Fruit fly (Drosophila melanogaster) whole organism, embryonic: ENCODE results near the gene CG9590.

Experiments used
- BtbVII ChIP-seq: fragments of 200-800 bp; sonication (Bioruptor generic); optimal IDR thresholded peaks from 3 replicates; lab custom pipeline; 2017; ENCODE audit warnings: missing biosample characterization, mild to moderate bottlenecking, missing genetic modification characterization
- C15 ChIP-seq: fragments of 200-800 bp; sonication (Bioruptor generic); IDR thresholded peaks from 3 replicates; pipeline ENCODE4 v1.3.6; 2022; ENCODE audit warnings: missing biosample characterization, missing genetic modification characterization
- CG10209 ChIP-seq: fragments of 200-800 bp; sonication (Bioruptor generic); optimal IDR thresholded peaks from 3 replicates; lab custom pipeline; 2017; ENCODE audit warnings: missing biosample characterization, mild to moderate bottlenecking, missing genetic modification characterization, missing genetic modification reagents
- CG10543 ChIP-seq: fragments of 200-800 bp; sonication (Bioruptor generic); optimal IDR thresholded peaks from 3 replicates; lab custom pipeline; 2017; ENCODE audit warnings: missing biosample characterization, mild to moderate bottlenecking, missing genetic modification characterization, moderate library complexity
- CG10979 ChIP-seq: fragments of 200-800 bp; sonication (Bioruptor generic); optimal IDR thresholded peaks from 2 replicates; lab custom pipeline; 2018; ENCODE audit warnings: missing biosample characterization, mild to moderate bottlenecking, missing genetic modification characterization, moderate library complexity
- CG11398 ChIP-seq: fragments of 200-800 bp; sonication (Bioruptor generic); optimal IDR thresholded peaks from 2 replicates; lab custom pipeline; 2016; ENCODE audit warnings: missing biosample characterization, missing genetic modification characterization
- CG12391 ChIP-seq: fragments of 200-800 bp; sonication (Bioruptor generic); optimal IDR thresholded peaks from 3 replicates; lab custom pipeline; 2018; ENCODE audit warnings: missing biosample characterization, mild to moderate bottlenecking, missing genetic modification characterization, moderate library complexity
- CG13287 ChIP-seq: fragments of 200-800 bp; sonication (Bioruptor generic); IDR thresholded peaks from 2 replicates; pipeline ENCODE4 v1.3.6; 2022; ENCODE audit warnings: missing biosample characterization, missing genetic modification characterization; ENCODE audit not compliant: partially characterized antibody
- CG15601 ChIP-seq: fragments of 200-800 bp; sonication (Bioruptor generic); optimal IDR thresholded peaks from 3 replicates; lab custom pipeline; 2019; ENCODE audit warnings: missing biosample characterization, mild to moderate bottlenecking, missing genetic modification characterization, moderate library complexity
- CG16779 ChIP-seq: fragments of 200-800 bp; sonication (Bioruptor generic); IDR thresholded peaks from 2 replicates; pipeline ENCODE4 v1.3.6; 2022; ENCODE audit warnings: missing biosample characterization, missing genetic modification characterization
- CG16813 ChIP-seq: fragments of 200-800 bp; sonication (Bioruptor generic); IDR thresholded peaks from 3 replicates; pipeline ENCODE4 v1.3.6; 2022; ENCODE audit warnings: missing biosample characterization, missing genetic modification characterization; ENCODE audit not compliant: partially characterized antibody
- CG17328 ChIP-seq: fragments of 200-800 bp; sonication (Bioruptor generic); IDR thresholded peaks from 2 replicates; pipeline ENCODE4 v1.3.6; 2022; ENCODE audit warnings: missing biosample characterization, missing genetic modification characterization
- CG18599 ChIP-seq: fragments of 200-800 bp; sonication (Bioruptor generic); optimal IDR thresholded peaks from 3 replicates; lab custom pipeline; 2017; ENCODE audit warnings: missing biosample characterization, missing genetic modification characterization, mild to moderate bottlenecking, moderate library complexity, missing genetic modification reagents
- CG2712 ChIP-seq: fragments of 200-800 bp; optimal IDR thresholded peaks from 3 replicates; lab custom pipeline; 2019; ENCODE audit warnings: missing biosample characterization, mild to moderate bottlenecking, missing genetic modification characterization, moderate library complexity
- CG30020 ChIP-seq: fragments of 200-800 bp; optimal IDR thresholded peaks from 2 replicates; lab custom pipeline; 2019; ENCODE audit warnings: missing biosample characterization, mild to moderate bottlenecking, missing genetic modification characterization, moderate library complexity
- CG32532 ChIP-seq: fragments of 200-800 bp; sonication (Bioruptor generic); IDR thresholded peaks from 2 replicates; pipeline ENCODE4 v1.3.6; 2022; ENCODE audit warnings: missing biosample characterization, missing genetic modification characterization
- CG32772 ChIP-seq: fragments of 200-800 bp; sonication (Bioruptor generic); IDR thresholded peaks from 2 replicates; pipeline ENCODE4 v1.3.6; 2022; ENCODE audit warnings: missing biosample characterization, missing genetic modification characterization
- CG33557 ChIP-seq: fragments of 200-800 bp; sonication (Bioruptor generic); optimal IDR thresholded peaks from 2 replicates; lab custom pipeline; 2019; ENCODE audit warnings: missing biosample characterization, mild to moderate bottlenecking, missing genetic modification characterization, moderate library complexity
- CG34224 ChIP-seq: fragments of 200-800 bp; sonication (Bioruptor generic); IDR thresholded peaks from 3 replicates; pipeline ENCODE4 v1.3.6; 2022; ENCODE audit warnings: missing biosample characterization, missing genetic modification characterization; ENCODE audit not compliant: partially characterized antibody
- CG34376 ChIP-seq: fragments of 200-800 bp; sonication (Bioruptor generic); optimal IDR thresholded peaks from 2 replicates; lab custom pipeline; 2018; ENCODE audit warnings: missing biosample characterization, mild to moderate bottlenecking, missing genetic modification characterization
- CG42726 ChIP-seq: fragments of 200-800 bp; sonication (Bioruptor generic); IDR thresholded peaks from 2 replicates; pipeline ENCODE4 v1.3.6; 2022; ENCODE audit warnings: missing biosample characterization, missing genetic modification characterization; ENCODE audit not compliant: partially characterized antibody
- CG4282 ChIP-seq: fragments of 200-800 bp; sonication (Bioruptor generic); optimal IDR thresholded peaks from 2 replicates; lab custom pipeline; 2016; ENCODE audit warnings: missing biosample characterization, missing genetic modification characterization
- CG7372 ChIP-seq: fragments of 200-800 bp; sonication (Bioruptor generic); IDR thresholded peaks from 2 replicates; pipeline ENCODE4 v1.3.6; 2022; ENCODE audit warnings: missing biosample characterization, missing genetic modification characterization
- CG8281 ChIP-seq: fragments of 200-800 bp; sonication (Bioruptor generic); optimal IDR thresholded peaks from 2 replicates; lab custom pipeline; 2018; ENCODE audit warnings: missing biosample characterization, mild to moderate bottlenecking, missing genetic modification characterization, moderate library complexity
- CG8478 ChIP-seq: fragments of >200 bp; optimal IDR thresholded peaks from 2 replicates; lab custom pipeline; 2018
- Chrac-16 ChIP-seq: fragments of 200-800 bp; sonication (Bioruptor generic); optimal IDR thresholded peaks from 3 replicates; lab custom pipeline; 2016; ENCODE audit warnings: missing biosample characterization, missing genetic modification characterization
- Dbx ChIP-seq: fragments of 200-800 bp; sonication (Bioruptor generic); IDR thresholded peaks from 3 replicates; pipeline ENCODE4 v1.3.6; 2022; ENCODE audit warnings: missing biosample characterization, missing genetic modification characterization
- E2f2 ChIP-seq: fragments of 200-800 bp; sonication (Bioruptor generic); IDR thresholded peaks from 2 replicates; pipeline ENCODE4 v1.3.6; 2022; ENCODE audit warnings: missing biosample characterization, missing genetic modification characterization
- Fer2 ChIP-seq: fragments of 200-800 bp; sonication (Bioruptor generic); optimal IDR thresholded peaks from 2 replicates; lab custom pipeline; 2018; ENCODE audit warnings: missing biosample characterization, mild to moderate bottlenecking, missing genetic modification characterization, moderate library complexity
- Hr39 ChIP-seq: fragments of >200 bp; optimal IDR thresholded peaks from 2 replicates; lab custom pipeline; 2017
- NFAT ChIP-seq: fragments of 200-800 bp; sonication (Bioruptor generic); IDR thresholded peaks from 2 replicates; pipeline ENCODE4 v1.3.6; 2022; ENCODE audit warnings: missing biosample characterization, missing genetic modification characterization
- Nf-YB ChIP-seq: fragments of 200-800 bp; sonication (Bioruptor generic); optimal IDR thresholded peaks from 3 replicates; lab custom pipeline; 2019; ENCODE audit warnings: missing biosample characterization, mild to moderate bottlenecking, missing genetic modification characterization, moderate library complexity
- PHDP ChIP-seq: fragments of 200-800 bp; sonication (Bioruptor generic); optimal IDR thresholded peaks from 3 replicates; lab custom pipeline; 2018; ENCODE audit warnings: missing biosample characterization, mild to moderate bottlenecking, missing genetic modification characterization, moderate library complexity
- Six4 ChIP-seq: fragments of 200-800 bp; sonication (Bioruptor generic); optimal IDR thresholded peaks from 2 replicates; lab custom pipeline; 2016; ENCODE audit warnings: missing biosample characterization, missing genetic modification characterization
- Taf1 ChIP-seq: fragments of 200-800 bp; sonication (Bioruptor generic); IDR thresholded peaks from 2 replicates; pipeline ENCODE4 v1.3.6; 2022; ENCODE audit warnings: missing biosample characterization, missing genetic modification characterization
- ato ChIP-seq: fragments of 200-800 bp; sonication (Bioruptor generic); IDR thresholded peaks from 2 replicates; pipeline ENCODE4 v1.3.6; 2022; ENCODE audit warnings: missing biosample characterization, missing genetic modification characterization; ENCODE audit not compliant: partially characterized antibody
- chinmo ChIP-seq: fragments of 200-800 bp; sonication (Bioruptor generic); IDR thresholded peaks from 4 replicates; pipeline ENCODE4 v1.3.6; 2022; ENCODE audit warnings: missing biosample characterization, missing genetic modification characterization; ENCODE audit not compliant: partially characterized antibody
- dan ChIP-seq: fragments of 200-800 bp; sonication (Bioruptor generic); IDR thresholded peaks from 2 replicates; pipeline ENCODE4 v1.3.6; 2022; ENCODE audit warnings: missing biosample characterization, missing genetic modification characterization
- dati ChIP-seq: fragments of 200-800 bp; sonication (Bioruptor generic); IDR thresholded peaks from 2 replicates; pipeline ENCODE4 v1.3.6; 2022; ENCODE audit warnings: missing biosample characterization, missing genetic modification characterization
- dmrt99B ChIP-seq: fragments of 200-800 bp; sonication (Bioruptor generic); optimal IDR thresholded peaks from 2 replicates; lab custom pipeline; 2018; ENCODE audit warnings: missing biosample characterization, mild to moderate bottlenecking, missing genetic modification characterization, moderate library complexity
- esg ChIP-seq: fragments of 200-800 bp; sonication (Bioruptor generic); conservative IDR thresholded peaks from 2 replicates; pipeline ENCODE4 v1.3.6; 2022; ENCODE audit warnings: missing biosample characterization, missing genetic modification characterization
- fd102C ChIP-seq: fragments of 200-800 bp; sonication (Bioruptor generic); optimal IDR thresholded peaks from 2 replicates; lab custom pipeline; 2018; ENCODE audit warnings: missing biosample characterization, mild to moderate bottlenecking, missing genetic modification characterization, moderate library complexity
- gcm ChIP-seq: fragments of 200-800 bp; sonication (Bioruptor generic); optimal IDR thresholded peaks from 2 replicates; lab custom pipeline; 2019; ENCODE audit warnings: missing biosample characterization, mild to moderate bottlenecking, missing genetic modification characterization, moderate library complexity
- lola ChIP-seq, 3 experiments: fragments of >200 bp in 2 of 3; fragments of 200-800 bp in 1 of 3; sonication (Bioruptor generic) in 1 of 3; optimal IDR thresholded peaks; 2 replicates each; lab custom pipeline; 2017 to 2019; ENCODE audit warnings: missing biosample characterization in 3 of 3, missing genetic modification characterization in 3 of 3, mild to moderate bottlenecking in 1 of 3, moderate library complexity in 1 of 3
- luna ChIP-seq: fragments of 200-800 bp; sonication (Bioruptor generic); optimal IDR thresholded peaks from 2 replicates; lab custom pipeline; 2016; ENCODE audit warnings: missing biosample characterization, missing genetic modification characterization
- mam ChIP-seq: fragments of 200-800 bp; sonication (Bioruptor generic); optimal IDR thresholded peaks from 3 replicates; lab custom pipeline; 2016; ENCODE audit warnings: missing biosample characterization, missing genetic modification characterization
- pros ChIP-seq: fragments of 200-800 bp; sonication (Bioruptor generic); optimal IDR thresholded peaks from 3 replicates; lab custom pipeline; 2019; ENCODE audit warnings: missing biosample characterization, mild to moderate bottlenecking, missing genetic modification characterization, moderate library complexity
- shn ChIP-seq: fragments of 200-800 bp; sonication (Bioruptor generic); optimal IDR thresholded peaks from 3 replicates; lab custom pipeline; 2016; ENCODE audit warnings: missing biosample characterization, missing genetic modification characterization
- sisA ChIP-seq: fragments of 200-800 bp; sonication (Bioruptor generic); IDR thresholded peaks from 2 replicates; pipeline ENCODE4 v1.3.6; 2022; ENCODE audit warnings: missing biosample characterization, missing genetic modification characterization
- ttk ChIP-seq: fragments of 200-800 bp; sonication (Bioruptor generic); IDR thresholded peaks from 2 replicates; pipeline ENCODE4 v2.1.2; 2022; ENCODE audit warnings: missing biosample characterization, missing genetic modification characterization

The CG9590 gene

dm6 chr3R:15793372-15793802 is 6.9 kb downstream of the CG9590 start, which contains the start of gene nsl1 (continued):
- TF ChIP-seq PHDP (tag; lab: Kevin White, UChicago) (no peak), CG16779 (GFP tag; lab: Robert Waterston, UW) (no peak), pros (no peak), CG8478 (lab: Kevin White, UChicago) (peak; percentile 89), sisA (peak; percentile 44; the same call in 1 of the 2 replicates), CG13287 (GFP tag; lab: Robert Waterston, UW) (peak; percentile 96), NFAT (GFP tag; lab: Robert Waterston, UW) (no peak), luna (GFP tag; lab: Kevin White, UChicago) (no peak), Fer2 (tag; lab: Kevin White, UChicago) (peak; percentile 12), mam (peak; percentile 30), CG11398 (no peak), shn (no peak), C15 (0 out of 3 replicates have a peak, but pooled peaks have one; percentile 7), lola (GFP tag; optimal IDR thresholded peaks at IDR 0.05; lab: Kevin White, UChicago) (peak in 1 of 3 experiments; percentile 25), CG10543 (GFP tag; lab: Kevin White, UChicago) (peak; percentile 46), Taf1 (no peak; the same call in 1 of the 2 replicates), gcm (GFP tag; lab: Kevin White, UChicago) (peak; percentile 14), CG32772 (GFP tag; lab: Robert Waterston, UW) (peak; percentile 41; the same call in 1 of the 2 replicates), CG34376 (GFP tag; lab: Kevin White, UChicago) (peak; percentile 8), CG15601 (tag; lab: Kevin White, UChicago) (peak; percentile 22), chinmo (peak; percentile 88; the same call in 3 of the 4 replicates), Chrac-16 (GFP tag; lab: Kevin White, UChicago) (peak; percentile 44), CG10979 (no peak), Six4 (GFP tag; lab: Kevin White, UChicago) (peak; percentile 9), CG30020 (tag; lab: Kevin White, UChicago) (peak; percentile 69), CG12391 (tag; lab: Kevin White, UChicago) (peak; percentile 54), dan (no peak), CG33557 (peak; percentile 42), dmrt99B (tag; lab: Kevin White, UChicago) (no peak), CG4282 (no peak), CG2712 (peak; percentile 74), ttk (GFP tag; lab: Robert Waterston, UW) (peak; percentile 41; the same call in 1 of the 2 replicates), ato (GFP tag; lab: Robert Waterston, UW) (peak; percentile 93), Nf-YB (GFP tag; lab: Kevin White, UChicago) (peak; percentile 28), CG16813 (GFP tag; lab: Robert Waterston, UW) (peak; percentile 98), CG18599 (GFP tag; lab: Kevin White, UChicago) (no peak), CG17328 (GFP tag; lab: Robert Waterston, UW) (peak; percentile 47; the same call in 1 of the 2 replicates), BtbVII (GFP tag; lab: Kevin White, UChicago) (no peak), CG34224 (peak; percentile 98), Hr39 (lab: Kevin White, UChicago) (no peak), CG10209 (GFP tag; lab: Kevin White, UChicago) (no peak), fd102C (GFP tag; lab: Kevin White, UChicago) (peak; percentile 22), CG7372 (GFP tag; lab: Robert Waterston, UW) (no peak), CG8281 (tag; lab: Kevin White, UChicago) (no peak), E2f2 (peak; percentile 61), esg (GFP tag; lab: Robert Waterston, UW) (0 out of 2 replicates have a peak, but pooled peaks have one; percentile 6), Dbx (GFP tag; lab: Robert Waterston, UW) (0 out of 3 replicates have a peak, but pooled peaks have one; percentile 40), CG42726 (GFP tag; lab: Robert Waterston, UW) (peak; percentile 94), dati (GFP tag; lab: Robert Waterston, UW) (no peak), CG32532 (GFP tag; lab: Robert Waterston, UW) (peak; percentile 56)
